Fruit fly (Drosophila melanogaster) whole organism, embryonic: ENCODE data around the gene Zip88E.
A peak's percentile ranks its signal among the peaks of the same experiment; 100 is the strongest.

ENCODE experiments used
- Ada2b ChIP-seq: fragments of 200-800 bp; sonication (Bioruptor generic); IDR thresholded peaks from 2 replicates; pipeline ENCODE4 v1.3.6; 2022; ENCODE audit warnings: missing biosample characterization, missing genetic modification characterization
- Adf1 ChIP-seq: fragments of 200-800 bp; sonication (Bioruptor generic); IDR thresholded peaks from 2 replicates; pipeline ENCODE4 v1.3.6; 2022; ENCODE audit warnings: missing biosample characterization, missing genetic modification characterization
- B-H1 ChIP-seq: fragments of 200-800 bp; sonication (Bioruptor generic); IDR thresholded peaks from 3 replicates; pipeline ENCODE4 v1.3.6; 2022; ENCODE audit warnings: missing biosample characterization, missing genetic modification characterization
- Bgb ChIP-seq: fragments of 200-800 bp; sonication (Bioruptor generic); IDR thresholded peaks from 2 replicates; pipeline ENCODE4 v1.3.6; 2022; ENCODE audit warnings: missing biosample characterization, missing genetic modification characterization; ENCODE audit not compliant: partially characterized antibody
- CG10267 ChIP-seq: fragments of 200-800 bp; sonication (Bioruptor generic); optimal IDR thresholded peaks from 2 replicates; lab custom pipeline; 2018; ENCODE audit warnings: missing biosample characterization, mild to moderate bottlenecking, missing genetic modification characterization, moderate library complexity
- CG10321 ChIP-seq: fragments of 200-800 bp; sonication (Bioruptor generic); IDR thresholded peaks from 2 replicates; pipeline ENCODE4 v1.3.6; 2022; ENCODE audit warnings: missing biosample characterization, missing genetic modification characterization
- CG10366 ChIP-seq: fragments of 200-800 bp; sonication (Bioruptor generic); IDR thresholded peaks from 2 replicates; pipeline ENCODE4 v1.3.6; 2022; ENCODE audit warnings: missing biosample characterization, missing genetic modification characterization
- CG10979 ChIP-seq: fragments of 200-800 bp; sonication (Bioruptor generic); optimal IDR thresholded peaks from 2 replicates; lab custom pipeline; 2018; ENCODE audit warnings: missing biosample characterization, mild to moderate bottlenecking, missing genetic modification characterization, moderate library complexity
- CG11695 ChIP-seq: fragments of 200-800 bp; sonication (Bioruptor generic); IDR thresholded peaks from 3 replicates; pipeline ENCODE4 v1.3.6; 2022; ENCODE audit warnings: missing biosample characterization, missing genetic modification characterization
- CG12104 ChIP-seq: fragments of 200-800 bp; sonication (Bioruptor generic); optimal IDR thresholded peaks from 3 replicates; lab custom pipeline; 2016; ENCODE audit warnings: missing biosample characterization, missing genetic modification characterization
- CG12744 ChIP-seq: fragments of 200-800 bp; sonication (Bioruptor generic); optimal IDR thresholded peaks from 2 replicates; lab custom pipeline; 2016; ENCODE audit warnings: missing biosample characterization, missing genetic modification characterization
- CG14014 ChIP-seq: fragments of 200-800 bp; sonication (Bioruptor generic); IDR thresholded peaks from 2 replicates; pipeline ENCODE4 v1.3.6; 2022; ENCODE audit warnings: missing biosample characterization, missing genetic modification characterization
- CG14441 ChIP-seq: fragments of 200-800 bp; sonication (Bioruptor generic); IDR thresholded peaks from 2 replicates; pipeline ENCODE4 v1.3.6; 2022; ENCODE audit warnings: missing biosample characterization, missing genetic modification characterization
- CG17359 ChIP-seq: fragments of 200-800 bp; sonication (Bioruptor generic); optimal IDR thresholded peaks from 3 replicates; lab custom pipeline; 2018; ENCODE audit warnings: missing biosample characterization, mild to moderate bottlenecking, missing genetic modification characterization, moderate library complexity
- CG18011 ChIP-seq: fragments of 200-800 bp; sonication (Bioruptor generic); optimal IDR thresholded peaks from 2 replicates; lab custom pipeline; 2017; ENCODE audit warnings: missing biosample characterization, missing genetic modification characterization, mild to moderate bottlenecking, moderate library complexity, missing genotype
- CG18599 ChIP-seq: fragments of 200-800 bp; sonication (Bioruptor generic); optimal IDR thresholded peaks from 3 replicates; lab custom pipeline; 2017; ENCODE audit warnings: missing biosample characterization, missing genetic modification characterization, mild to moderate bottlenecking, moderate library complexity, missing genetic modification reagents
- CG2120 ChIP-seq: fragments of 200-800 bp; sonication (Bioruptor generic); optimal IDR thresholded peaks from 3 replicates; lab custom pipeline; 2016; ENCODE audit warnings: missing biosample characterization, missing genetic modification characterization
- CG30431 ChIP-seq: fragments of 200-800 bp; sonication (Bioruptor generic); optimal IDR thresholded peaks from 2 replicates; lab custom pipeline; 2017; ENCODE audit warnings: missing biosample characterization, missing genetic modification characterization
- CG32767 ChIP-seq: fragments of 200-800 bp; sonication (Bioruptor generic); IDR thresholded peaks from 2 replicates; pipeline ENCODE4 v1.3.6; 2022; ENCODE audit warnings: missing biosample characterization, missing genetic modification characterization
- CG3995 ChIP-seq: fragments of 200-800 bp; sonication (Bioruptor generic); optimal IDR thresholded peaks from 3 replicates; lab custom pipeline; 2016; ENCODE audit warnings: missing biosample characterization, missing genetic modification characterization
- CG4328 ChIP-seq: fragments of 200-800 bp; sonication (Bioruptor generic); optimal IDR thresholded peaks from 3 replicates; lab custom pipeline; 2017; ENCODE audit warnings: missing biosample characterization, missing genetic modification reagents, missing genetic modification characterization
- CG5953 ChIP-seq: fragments of 200-800 bp; sonication (Bioruptor generic); IDR thresholded peaks from 2 replicates; pipeline ENCODE4 v1.3.6; 2022; ENCODE audit warnings: missing biosample characterization, missing genetic modification characterization
- CG6683 ChIP-seq: fragments of 200-800 bp; sonication (Bioruptor generic); optimal IDR thresholded peaks from 2 replicates; lab custom pipeline; 2017; ENCODE audit warnings: missing biosample characterization, mild to moderate bottlenecking, missing genetic modification characterization, missing genetic modification reagents
- CG6689 ChIP-seq: fragments of 200-800 bp; sonication (Bioruptor generic); IDR thresholded peaks from 2 replicates; pipeline ENCODE4 v1.3.6; 2022; ENCODE audit warnings: missing biosample characterization, missing genetic modification characterization
- CG6813 ChIP-seq: fragments of 200-800 bp; sonication (Bioruptor generic); optimal IDR thresholded peaks from 2 replicates; lab custom pipeline; 2017; ENCODE audit warnings: missing biosample characterization, missing genetic modification characterization, mild to moderate bottlenecking, moderate library complexity, missing genetic modification reagents
- CG9437 ChIP-seq: fragments of 200-800 bp; sonication (Bioruptor generic); optimal IDR thresholded peaks from 2 replicates; lab custom pipeline; 2018; ENCODE audit warnings: missing biosample characterization, mild to moderate bottlenecking, missing genetic modification characterization
- CG9817 ChIP-seq: fragments of 200-800 bp; sonication (Bioruptor generic); optimal IDR thresholded peaks from 2 replicates; lab custom pipeline; 2018; ENCODE audit warnings: missing biosample characterization, mild to moderate bottlenecking, missing genetic modification characterization, moderate library complexity
- CG9876 ChIP-seq: fragments of 200-800 bp; sonication (Bioruptor generic); optimal IDR thresholded peaks from 2 replicates; lab custom pipeline; 2016; ENCODE audit warnings: missing biosample characterization, missing genetic modification characterization
- Dip3 ChIP-seq: fragments of 200-800 bp; sonication (Bioruptor generic); optimal IDR thresholded peaks from 3 replicates; lab custom pipeline; 2016; ENCODE audit warnings: missing biosample characterization, missing genetic modification characterization
- Dp ChIP-seq: fragments of 200-800 bp; sonication (Bioruptor generic); optimal IDR thresholded peaks from 2 replicates; lab custom pipeline; 2018; ENCODE audit warnings: missing biosample characterization, mild to moderate bottlenecking, missing genetic modification characterization, moderate library complexity
- Ets65A ChIP-seq: fragments of 200-800 bp; sonication (Bioruptor generic); peaks from one replicate; lab custom pipeline; 2016; ENCODE audit warnings: missing biosample characterization, missing genetic modification characterization
- Fer2 ChIP-seq: fragments of 200-800 bp; sonication (Bioruptor generic); optimal IDR thresholded peaks from 2 replicates; lab custom pipeline; 2018; ENCODE audit warnings: missing biosample characterization, mild to moderate bottlenecking, missing genetic modification characterization, moderate library complexity
- Gug ChIP-seq: fragments of 200-800 bp; sonication (Bioruptor generic); IDR thresholded peaks from 4 replicates; pipeline ENCODE4 v1.3.6; 2022; ENCODE audit warnings: missing biosample characterization, missing genetic modification characterization
- H15 ChIP-seq: fragments of 200-800 bp; sonication (Bioruptor generic); IDR thresholded peaks from 3 replicates; pipeline ENCODE4 v1.3.6; 2022; ENCODE audit warnings: missing biosample characterization, missing genetic modification characterization
- HLH3B ChIP-seq: fragments of 200-800 bp; sonication (Bioruptor generic); IDR thresholded peaks from 2 replicates; pipeline ENCODE4 v1.3.6; 2022; ENCODE audit warnings: missing biosample characterization, missing genetic modification characterization
- HmgZ ChIP-seq: fragments of 200-800 bp; sonication (Bioruptor generic); optimal IDR thresholded peaks from 2 replicates; lab custom pipeline; 2018; ENCODE audit warnings: missing biosample characterization, mild to moderate bottlenecking, missing genetic modification characterization
- Lhr ChIP-seq: fragments of 200-800 bp; sonication (Bioruptor generic); optimal IDR thresholded peaks from 3 replicates; lab custom pipeline; 2017; ENCODE audit warnings: mild to moderate bottlenecking, missing biosample characterization, missing genetic modification reagents, missing genetic modification characterization
- MESR4 ChIP-seq: fragments of 200-800 bp; sonication (Bioruptor generic); optimal IDR thresholded peaks from 2 replicates; lab custom pipeline; 2018; ENCODE audit warnings: missing biosample characterization, mild to moderate bottlenecking, missing genetic modification characterization, moderate library complexity
- Mrtf ChIP-seq: fragments of 200-800 bp; sonication (Bioruptor generic); IDR thresholded peaks from 3 replicates; pipeline ENCODE4 v1.3.6; 2022; ENCODE audit warnings: missing biosample characterization, missing genetic modification characterization
- Scr ChIP-seq: fragments of 200-800 bp; sonication (Bioruptor generic); IDR thresholded peaks from 2 replicates; pipeline ENCODE4 v1.3.6; 2022; ENCODE audit warnings: missing biosample characterization, missing genetic modification characterization; ENCODE audit not compliant: partially characterized antibody
- bcd ChIP-seq: fragments of 200-800 bp; sonication (Bioruptor generic); optimal IDR thresholded peaks from 2 replicates; lab custom pipeline; 2017; ENCODE audit warnings: missing biosample characterization, mild to moderate bottlenecking, missing genetic modification characterization
- eve ChIP-seq, 2 experiments: fragments of >200 bp; optimal IDR thresholded peaks; 2 replicates each; lab custom pipeline; 2017; ENCODE audit warnings: missing biosample characterization in 2 of 2, missing genetic modification characterization in 2 of 2
- fd96Cb ChIP-seq: fragments of 200-800 bp; sonication (Bioruptor generic); optimal IDR thresholded peaks from 2 replicates; lab custom pipeline; 2018; ENCODE audit warnings: missing biosample characterization, mild to moderate bottlenecking, missing genetic modification characterization, moderate library complexity
- grau ChIP-seq: fragments of 200-800 bp; optimal IDR thresholded peaks from 3 replicates; lab custom pipeline; 2019; ENCODE audit warnings: missing biosample characterization, mild to moderate bottlenecking, missing genetic modification characterization, moderate library complexity
- gt ChIP-seq: fragments of 200-800 bp; sonication (Bioruptor generic); IDR thresholded peaks from 2 replicates; pipeline ENCODE4 v1.3.6; 2022; ENCODE audit warnings: missing biosample characterization, missing genetic modification characterization
- ken ChIP-seq: fragments of 200-800 bp; sonication (Bioruptor generic); IDR thresholded peaks from 3 replicates; pipeline ENCODE4 v1.3.6; 2022; ENCODE audit warnings: missing biosample characterization, missing genetic modification characterization
- org-1 ChIP-seq: fragments of 200-800 bp; sonication (Bioruptor generic); optimal IDR thresholded peaks from 2 replicates; lab custom pipeline; 2017; ENCODE audit warnings: missing biosample characterization, missing genetic modification characterization
- phol ChIP-seq: fragments of 200-800 bp; sonication (Bioruptor generic); optimal IDR thresholded peaks from 3 replicates; lab custom pipeline; 2018; ENCODE audit warnings: missing biosample characterization, mild to moderate bottlenecking, missing genetic modification characterization, moderate library complexity
- schlank ChIP-seq: fragments of 200-800 bp; sonication (Bioruptor generic); optimal IDR thresholded peaks from 2 replicates; lab custom pipeline; 2018; ENCODE audit warnings: missing biosample characterization, mild to moderate bottlenecking, missing genetic modification characterization
- sens ChIP-seq: fragments of 200-800 bp; sonication (Bioruptor generic); peaks from one replicate; lab custom pipeline; 2016; ENCODE audit warnings: missing biosample characterization, missing genetic modification characterization
- seq ChIP-seq: fragments of 200-800 bp; sonication (Bioruptor generic); IDR thresholded peaks from 2 replicates; pipeline ENCODE4 v1.3.6; 2022; ENCODE audit warnings: missing biosample characterization, missing genetic modification characterization

The Zip88E gene

DNA sequence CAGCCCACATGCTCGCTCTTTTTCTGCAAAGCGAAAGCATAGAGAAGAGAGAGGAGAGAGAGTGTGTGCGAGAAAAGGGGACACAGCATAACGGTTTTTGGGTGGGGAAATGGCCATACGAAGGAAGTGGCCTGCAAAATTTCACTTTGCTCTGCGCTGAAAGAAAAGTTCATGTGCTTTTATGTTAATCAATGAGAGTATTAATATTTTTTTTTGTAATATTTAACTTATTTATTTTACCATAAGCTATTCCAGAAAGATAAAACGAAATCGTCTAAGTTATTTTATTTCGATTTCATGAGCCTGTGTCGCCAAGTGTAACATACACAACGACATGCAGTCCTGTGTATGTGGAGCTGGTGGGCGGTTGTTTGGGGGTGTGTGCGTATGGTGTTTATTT lies 18.0 kb upstream of the Zip88E start (continued):
- TF ChIP-seq CG6813 (GFP tag; lab: Kevin White, UChicago) (peak; percentile 66), HmgZ (tag; lab: Kevin White, UChicago) (peak; percentile 67), CG9817 (tag; lab: Kevin White, UChicago) (peak; percentile 69), CG14441 (GFP tag; lab: Robert Waterston, UW) (peak; percentile 73), bcd (peak; percentile 65), CG32767 (GFP tag; lab: Robert Waterston, UW) (peak; percentile 52; the same call in 1 of the 2 replicates), CG30431 (GFP tag; lab: Kevin White, UChicago) (peak; percentile 18), MESR4 (GFP tag; lab: Kevin White, UChicago) (no peak), CG17359 (tag; lab: Kevin White, UChicago) (peak; percentile 69), H15 (GFP tag; lab: Robert Waterston, UW) (peak; percentile 73), Dip3 (GFP tag; lab: Kevin White, UChicago) (peak; percentile 34), CG9437 (GFP tag; lab: Kevin White, UChicago) (peak; percentile 41), CG5953 (GFP tag; lab: Robert Waterston, UW) (peak; percentile 54; the same call in 1 of the 2 replicates), CG6683 (GFP tag; lab: Kevin White, UChicago) (peak; percentile 59), Fer2 (tag; lab: Kevin White, UChicago) (peak; percentile 29), schlank (tag; lab: Kevin White, UChicago) (peak; percentile 56), CG4328 (GFP tag; lab: Kevin White, UChicago) (peak; percentile 25), CG12104 (GFP tag; lab: Kevin White, UChicago) (no peak), Bgb (no peak), CG3995 (GFP tag; lab: Kevin White, UChicago) (no peak), org-1 (GFP tag; lab: Kevin White, UChicago) (peak; percentile 62), Scr (GFP tag; lab: Robert Waterston, UW) (no peak), CG14014 (GFP tag; lab: Robert Waterston, UW) (peak; percentile 83), B-H1 (GFP tag; lab: Robert Waterston, UW) (peak; percentile 57; the same call in 2 of the 3 replicates), seq (GFP tag; lab: Robert Waterston, UW) (peak; percentile 74), Adf1 (GFP tag; lab: Robert Waterston, UW) (peak; percentile 59; the same call in 1 of the 2 replicates), Ets65A (peak; percentile 89), CG10321 (GFP tag; lab: Robert Waterston, UW) (peak; percentile 30; the same call in 1 of the 2 replicates), Mrtf (GFP tag; lab: Robert Waterston, UW) (peak; percentile 46; the same call in 1 of the 3 replicates), grau (tag; lab: Kevin White, UChicago) (peak; percentile 75), CG11695 (GFP tag; lab: Robert Waterston, UW) (peak; percentile 74), Lhr (GFP tag; lab: Kevin White, UChicago) (no peak), CG18599 (GFP tag; lab: Kevin White, UChicago) (peak; percentile 94), CG9876 (GFP tag; lab: Kevin White, UChicago) (no peak), CG10366 (peak; percentile 81), gt (GFP tag; lab: Robert Waterston, UW) (0 out of 2 replicates have a peak, but pooled peaks have one; percentile 14), CG10979 (tag; lab: Kevin White, UChicago) (peak; percentile 45), CG2120 (GFP tag; lab: Kevin White, UChicago) (peak; percentile 81), HLH3B (GFP tag; lab: Robert Waterston, UW) (peak; percentile 68), fd96Cb (tag; lab: Kevin White, UChicago) (peak; percentile 30), ken (GFP tag; lab: Robert Waterston, UW) (peak; percentile 65; the same call in 1 of the 3 replicates), Dp (no peak), eve (GFP tag; optimal IDR thresholded peaks at IDR 0.05; lab: Kevin White, UChicago) (no peak), CG18011 (GFP tag; lab: Kevin White, UChicago) (peak; percentile 10), CG12744 (GFP tag; lab: Kevin White, UChicago) (no peak), Ada2b (GFP tag; lab: Robert Waterston, UW) (peak; percentile 74), sens (peak; percentile 76), CG10267 (tag; lab: Kevin White, UChicago) (peak; percentile 39), CG6689 (peak; percentile 64), Gug (GFP tag; lab: Robert Waterston, UW) (peak; percentile 67), phol (tag; lab: Kevin White, UChicago) (peak; percentile 31)
